Fruit fly (Drosophila melanogaster): ENCODE data around the gene trc.

The trc gene

dm6 chr3L:19805895-19806294 lies 28.2 kb downstream of the trc start, which contains the start of gene CG34116:
Gene CG34116 (minus strand): TSS chr3L:19806036.
- TF ChIP-seq Mnt (GFP tag; optimal IDR thresholded peaks at IDR 0.05) (peak; percentile 18), cnc (optimal IDR thresholded peaks at IDR 0.05) (no peak), bab1 (GFP tag; optimal IDR thresholded peaks at IDR 0.05) (peak; percentile 24)

- TF ChIP-seq CG33017 (tag; optimal IDR thresholded peaks at IDR 0.05) (no peak), CG7045 (GFP tag; optimal IDR thresholded peaks at IDR 0.05) (no peak), cnc (optimal IDR thresholded peaks at IDR 0.05) (no peak), tj (GFP tag; optimal IDR thresholded peaks at IDR 0.05) (peak; percentile 75)
Measured at dm6 chr3L:19804908-19805307, 29.2 kb downstream of the trc start, which contains the start of the genes TORIP and Ccdc58. Gene TORIP (minus strand): TSS chr3L:19805080. Gene Ccdc58 (plus strand): TSS chr3L:19805181.

- no peak for TF ChIP-seq CG1620 (GFP tag; optimal IDR thresholded peaks at IDR 0.05)
Measured at dm6 chr3L:19801105-19801504, 33.0 kb downstream of the trc start, which contains the start of gene CG14102. Gene CG14102 (minus strand): TSS chr3L:19801291.

dm6 chr3L:19798978-19799377 lies 35.1 kb downstream of the trc start, which contains the start of gene Ir76a:
Gene Ir76a (plus strand): TSS chr3L:19799278.
- no peak for TF ChIP-seq CG7101 (tag; optimal IDR thresholded peaks at IDR 0.05)
- peak; percentile 25 for TF ChIP-seq tj (GFP tag; optimal IDR thresholded peaks at IDR 0.05)
- no peak for TF ChIP-seq CG11617 (GFP tag; optimal IDR thresholded peaks at IDR 0.05)
- TF ChIP-seq pad (GFP tag; optimal IDR thresholded peaks at IDR 0.05) = no peak

- TF ChIP-seq CG33017 (tag; optimal IDR thresholded peaks at IDR 0.05) (peak; percentile 87), Hr96 (GFP tag; optimal IDR thresholded peaks at IDR 0.05) (peak; percentile 78), bab1 (GFP tag; optimal IDR thresholded peaks at IDR 0.05) (peak; percentile 91), Mnt (GFP tag; optimal IDR thresholded peaks at IDR 0.05) (peak; percentile 82), CG7101 (tag; optimal IDR thresholded peaks at IDR 0.05) (peak; percentile 84), toe (GFP tag; optimal IDR thresholded peaks at IDR 0.05) (peak; percentile 86), pad (GFP tag; optimal IDR thresholded peaks at IDR 0.05) (peak; percentile 71), Clk (GFP tag; optimal IDR thresholded peaks at IDR 0.05) (peak; percentile 69), CG5204 (GFP tag; optimal IDR thresholded peaks at IDR 0.05) (no peak), kay (GFP tag; ENCODE audit: borderline replicate concordance) (peak; percentile 98), CG12768 (GFP tag; optimal IDR thresholded peaks at IDR 0.05) (peak; percentile 89), Crg-1 (GFP tag; optimal IDR thresholded peaks at IDR 0.05) (peak; percentile 85), CG14711 (tag; optimal IDR thresholded peaks at IDR 0.05) (peak; percentile 59), cnc (optimal IDR thresholded peaks at IDR 0.05) (no peak), tj (GFP tag; optimal IDR thresholded peaks at IDR 0.05) (peak; percentile 80), ovo (GFP tag; optimal IDR thresholded peaks at IDR 0.05) (peak; percentile 61), CG1620 (GFP tag; optimal IDR thresholded peaks at IDR 0.05) (peak; percentile 75), CG11617 (GFP tag; optimal IDR thresholded peaks at IDR 0.05) (peak; percentile 96), CG7045 (GFP tag; optimal IDR thresholded peaks at IDR 0.05) (peak; percentile 90), cic (GFP tag; optimal IDR thresholded peaks at IDR 0.05) (peak; percentile 66)
Measured at dm6 chr3L:19794203-19794802, 39.8 kb downstream of the trc start.

dm6 chr3L:19793438-19793998 lies 40.6 kb downstream of the trc start, which contains the start of the genes CG42637, Gyc76C and SREBP:
Gene CG42637 (minus strand): TSS chr3L:19793569.
Gene Gyc76C (minus strand): TSS chr3L:19793569.
Gene SREBP (plus strand): TSS chr3L:19793935.
- TF ChIP-seq CG1620 (GFP tag; optimal IDR thresholded peaks at IDR 0.05) = no peak
- no peak for TF ChIP-seq Crg-1 (GFP tag; optimal IDR thresholded peaks at IDR 0.05)
- peak; percentile 81 for TF ChIP-seq ovo (GFP tag; optimal IDR thresholded peaks at IDR 0.05)
- TF ChIP-seq pad (GFP tag; optimal IDR thresholded peaks at IDR 0.05) = no peak
- no peak for TF ChIP-seq CG12768 (GFP tag; optimal IDR thresholded peaks at IDR 0.05)
- TF ChIP-seq CG11617 (GFP tag; optimal IDR thresholded peaks at IDR 0.05) = no peak
- no peak for TF ChIP-seq cnc (optimal IDR thresholded peaks at IDR 0.05)
- TF ChIP-seq Clk (GFP tag; optimal IDR thresholded peaks at IDR 0.05) = no peak
- TF ChIP-seq cic (GFP tag; optimal IDR thresholded peaks at IDR 0.05) = no peak
- TF ChIP-seq toe (GFP tag; optimal IDR thresholded peaks at IDR 0.05) = no peak
- TF ChIP-seq CG7045 (GFP tag; optimal IDR thresholded peaks at IDR 0.05) = no peak
- peak; percentile 42 for TF ChIP-seq tj (GFP tag; optimal IDR thresholded peaks at IDR 0.05)
- TF ChIP-seq bab1 (GFP tag; optimal IDR thresholded peaks at IDR 0.05) = peak; percentile 31
- TF ChIP-seq Hr96 (GFP tag; optimal IDR thresholded peaks at IDR 0.05) = no peak
- TF ChIP-seq CG5204 (GFP tag; optimal IDR thresholded peaks at IDR 0.05) = no peak
- TF ChIP-seq CG33017 (tag; optimal IDR thresholded peaks at IDR 0.05) = no peak
- no peak for TF ChIP-seq CG7101 (tag; optimal IDR thresholded peaks at IDR 0.05)
- TF ChIP-seq kay (GFP tag; ENCODE audit: borderline replicate concordance) = peak; percentile 90

Data from whole organism, adult.